Fruit fly (Drosophila melanogaster): ENCODE data around the gene Lip2.

dm6 chr2L:10654520-10654919, 54.7 kb downstream of the Lip2 start:
- TF ChIP-seq Hr38 (GFP tag; optimal IDR thresholded peaks at IDR 0.05) (no peak), dac (GFP tag; optimal IDR thresholded peaks at IDR 0.05) (no peak), CG9139 (GFP tag; optimal IDR thresholded peaks at IDR 0.05) (no peak), salr (GFP tag; optimal IDR thresholded peaks at IDR 0.05) (no peak), CG16779 (tag; optimal IDR thresholded peaks at IDR 0.05) (no peak), Hr39 (GFP tag; optimal IDR thresholded peaks at IDR 0.05) (no peak), CG8119 (GFP tag; IDR thresholded peaks at IDR 0.05) (no peak)
